Fruit fly (Drosophila melanogaster): ENCODE data around the gene CG33769.

- TF ChIP-seq sv (GFP tag; optimal IDR thresholded peaks at IDR 0.05) (no peak), Jra (GFP tag; optimal IDR thresholded peaks at IDR 0.05) (no peak), usp (GFP tag; optimal IDR thresholded peaks at IDR 0.05) (no peak), N (GFP tag; optimal IDR thresholded peaks at IDR 0.05) (no peak), Rel (GFP tag; optimal IDR thresholded peaks at IDR 0.05) (no peak), Rel (tag; optimal IDR thresholded peaks at IDR 0.05) (no peak)
Measured at dm6 chr3L:22670174-22670573, 22.4 kb downstream of the CG33769 start.

Measured in whole organism, wandering third instar larva.